Fruit fly (Drosophila melanogaster) whole organism, pupa: ENCODE results near the gene Spx.
A peak's percentile ranks its signal among the peaks of the same experiment; 100 is the strongest.

Experiments used
- CG10348 ChIP-seq: fragments of 200-800 bp; sonication (Bioruptor generic); IDR thresholded peaks from 2 replicates; pipeline ENCODE4 v1.3.6; 2022; ENCODE audit warnings: missing biosample characterization, missing genetic modification characterization
- CG12605 ChIP-seq: fragments of 200-800 bp; sonication (Bioruptor generic); IDR thresholded peaks from 2 replicates; pipeline ENCODE4 v1.3.6; 2022; ENCODE audit warnings: missing biosample characterization, missing genetic modification characterization
- CG13204 ChIP-seq: fragments of 200-800 bp; sonication (Bioruptor generic); optimal IDR thresholded peaks from 2 replicates; lab custom pipeline; 2018; ENCODE audit warnings: missing biosample characterization, mild to moderate bottlenecking, missing genetic modification characterization, moderate library complexity
- CG14655 ChIP-seq: fragments of 200-800 bp; sonication (Bioruptor generic); optimal IDR thresholded peaks from 3 replicates; lab custom pipeline; 2017; ENCODE audit warnings: mild to moderate bottlenecking, missing biosample characterization, missing genetic modification reagents, missing genetic modification characterization
- CG15710 ChIP-seq: fragments of 200-800 bp; sonication (Bioruptor generic); optimal IDR thresholded peaks from 2 replicates; lab custom pipeline; 2018; ENCODE audit warnings: missing biosample characterization, mild to moderate bottlenecking, missing genetic modification characterization, moderate library complexity
- CG17806 ChIP-seq: fragments of 200-800 bp; sonication (Bioruptor generic); optimal IDR thresholded peaks from 2 replicates; lab custom pipeline; 2018; ENCODE audit warnings: missing biosample characterization, mild to moderate bottlenecking, missing genetic modification characterization, moderate library complexity
- CG32121 ChIP-seq: fragments of 200-800 bp; sonication (Bioruptor generic); IDR thresholded peaks from 2 replicates; pipeline ENCODE4 v1.3.6; 2022; ENCODE audit warnings: missing biosample characterization, missing genetic modification characterization
- CG34367 ChIP-seq: fragments of 200-800 bp; sonication (Bioruptor generic); optimal IDR thresholded peaks from 2 replicates; lab custom pipeline; 2018; ENCODE audit warnings: missing biosample characterization, mild to moderate bottlenecking, missing genetic modification characterization
- CG4496 ChIP-seq: fragments of 200-800 bp; sonication (Bioruptor generic); IDR thresholded peaks from 3 replicates; pipeline ENCODE4 v1.3.6; 2022; ENCODE audit warnings: missing biosample characterization, missing genetic modification characterization
- CG8159 ChIP-seq: fragments of 200-800 bp; sonication (Bioruptor generic); optimal IDR thresholded peaks from 3 replicates; lab custom pipeline; 2018; ENCODE audit warnings: missing biosample characterization, mild to moderate bottlenecking, missing genetic modification characterization, moderate library complexity
- CG8301 ChIP-seq: fragments of 200-800 bp; sonication (Bioruptor generic); optimal IDR thresholded peaks from 2 replicates; lab custom pipeline; 2018; ENCODE audit warnings: missing biosample characterization, mild to moderate bottlenecking, missing genetic modification characterization
- CG9948 ChIP-seq: fragments of 200-800 bp; sonication (Bioruptor generic); optimal IDR thresholded peaks from 2 replicates; lab custom pipeline; 2018; ENCODE audit warnings: missing biosample characterization, mild to moderate bottlenecking, missing genetic modification characterization, moderate library complexity
- D1 ChIP-seq: fragments of 200-800 bp; sonication (Bioruptor generic); optimal IDR thresholded peaks from 2 replicates; lab custom pipeline; 2018; ENCODE audit warnings: missing biosample characterization, mild to moderate bottlenecking, missing genetic modification characterization, moderate library complexity
- EcR ChIP-seq: fragments of 200-800 bp; sonication (Bioruptor generic); optimal IDR thresholded peaks from 3 replicates; lab custom pipeline; 2019; ENCODE audit warnings: missing biosample characterization, missing genetic modification characterization, mild to moderate bottlenecking, moderate library complexity, missing genetic modification reagents
- Ets98B ChIP-seq: fragments of 200-800 bp; sonication (Bioruptor generic); IDR thresholded peaks from 2 replicates; pipeline ENCODE4 v1.3.6; 2022; ENCODE audit warnings: missing biosample characterization, missing genetic modification characterization
- Pif1A ChIP-seq: fragments of 200-800 bp; sonication (Bioruptor generic); optimal IDR thresholded peaks from 3 replicates; lab custom pipeline; 2016; ENCODE audit warnings: missing biosample characterization, missing genetic modification characterization
- Pif1B ChIP-seq: fragments of 200-800 bp; sonication (Bioruptor generic); optimal IDR thresholded peaks from 3 replicates; lab custom pipeline; 2016; ENCODE audit warnings: missing biosample characterization, missing genetic modification characterization
- Snoo ChIP-seq: fragments of 200-800 bp; sonication (Bioruptor generic); optimal IDR thresholded peaks from 3 replicates; lab custom pipeline; 2017; ENCODE audit warnings: missing biosample characterization, mild to moderate bottlenecking, missing genetic modification characterization, inconsistent platforms
- fd96Ca ChIP-seq: fragments of 200-800 bp; sonication (Bioruptor generic); IDR thresholded peaks from 3 replicates; pipeline ENCODE4 v1.3.6; 2022; ENCODE audit warnings: missing biosample characterization, missing genetic modification characterization
- gl ChIP-seq: fragments of 200-800 bp; sonication (Bioruptor generic); optimal IDR thresholded peaks from 2 replicates; lab custom pipeline; 2018; ENCODE audit warnings: missing biosample characterization, mild to moderate bottlenecking, missing genetic modification characterization
- rn ChIP-seq: fragments of 200-800 bp; sonication (Bioruptor generic); IDR thresholded peaks from 2 replicates; pipeline ENCODE4 v1.3.6; 2022; ENCODE audit warnings: missing biosample characterization, missing genetic modification characterization

Gene Spx

dm6 chrX:6255414-6255915 lies at the start of gene Spx, which contains the start of gene Rbcn-3A:
Gene Spx (plus strand): TSS chrX:6255822.
Gene Rbcn-3A (minus strand): TSS chrX:6255487.
- TF ChIP-seq Pif1B (GFP tag; lab: Kevin White, UChicago) = peak; percentile 6
- TF ChIP-seq CG15710 = peak; percentile 11
- TF ChIP-seq D1 = no peak
- no peak for TF ChIP-seq Ets98B (GFP tag; lab: Robert Waterston, UW)
- TF ChIP-seq CG8301 (tag; lab: Kevin White, UChicago) = no peak
- TF ChIP-seq gl (tag; lab: Kevin White, UChicago) = no peak
- no peak for TF ChIP-seq rn (GFP tag; lab: Robert Waterston, UW)
- no peak for TF ChIP-seq CG13204 (GFP tag; lab: Kevin White, UChicago)
- no peak for TF ChIP-seq CG17806 (tag; lab: Kevin White, UChicago)
- TF ChIP-seq EcR = no peak
- TF ChIP-seq CG14655 (GFP tag; lab: Kevin White, UChicago) = no peak

- TF ChIP-seq rn (GFP tag; lab: Robert Waterston, UW) (no peak), CG32121 (GFP tag; lab: Robert Waterston, UW) (no peak), gl (tag; lab: Kevin White, UChicago) (no peak)
Observed at dm6 chrX:6216650-6217049, 39.0 kb upstream of the Spx start.

dm6 chrX:6219227-6219626 lies 36.4 kb upstream of the Spx start, which contains the start of gene Btnd:
Gene Btnd (minus strand): TSS chrX:6219327.
- TF ChIP-seq CG10348 (GFP tag; lab: Robert Waterston, UW) (no peak), Ets98B (GFP tag; lab: Robert Waterston, UW) (no peak), CG14655 (GFP tag; lab: Kevin White, UChicago) (no peak), CG8159 (tag; lab: Kevin White, UChicago) (no peak), CG13204 (GFP tag; lab: Kevin White, UChicago) (no peak), CG4496 (GFP tag; lab: Robert Waterston, UW) (no peak), CG12605 (no peak)

dm6 chrX:6219845-6220345 lies 35.7 kb upstream of the Spx start, which contains the start of gene Efr:
Gene Efr (plus strand): TSS chrX:6219957.
- TF ChIP-seq CG9948 (tag; lab: Kevin White, UChicago) (no peak), rn (GFP tag; lab: Robert Waterston, UW) (no peak), CG15710 (no peak), CG8159 (tag; lab: Kevin White, UChicago) (no peak), Ets98B (GFP tag; lab: Robert Waterston, UW) (no peak), Snoo (tag; lab: Kevin White, UChicago) (no peak), CG34367 (no peak), D1 (no peak), fd96Ca (GFP tag; lab: Robert Waterston, UW) (no peak), CG8301 (tag; lab: Kevin White, UChicago) (no peak), Pif1A (GFP tag; lab: Kevin White, UChicago) (no peak), CG12605 (no peak), EcR (peak; percentile 41), Pif1B (GFP tag; lab: Kevin White, UChicago) (no peak), gl (tag; lab: Kevin White, UChicago) (no peak), CG14655 (GFP tag; lab: Kevin White, UChicago) (no peak), CG32121 (GFP tag; lab: Robert Waterston, UW) (no peak), CG4496 (GFP tag; lab: Robert Waterston, UW) (0 out of 3 replicates have a peak, but pooled peaks have one; percentile 30)

dm6 chrX:6224225-6225190 lies 31.1 kb upstream of the Spx start, which contains the start of gene sqh:
Gene sqh (minus strand): TSS chrX:6225140.
- TF ChIP-seq Ets98B (GFP tag; lab: Robert Waterston, UW) (peak; percentile 91), CG12605 (peak; percentile 76), CG14655 (GFP tag; lab: Kevin White, UChicago) (peak; percentile 87), Snoo (tag; lab: Kevin White, UChicago) (peak; percentile 85), CG15710 (peak; percentile 86), fd96Ca (GFP tag; lab: Robert Waterston, UW) (peak; percentile 96), CG9948 (tag; lab: Kevin White, UChicago) (peak; percentile 82), CG10348 (GFP tag; lab: Robert Waterston, UW) (peak; percentile 80), CG32121 (GFP tag; lab: Robert Waterston, UW) (peak; percentile 95), CG13204 (GFP tag; lab: Kevin White, UChicago) (no peak), CG8301 (tag; lab: Kevin White, UChicago) (peak; percentile 82), rn (GFP tag; lab: Robert Waterston, UW) (peak; percentile 78), Pif1B (GFP tag; lab: Kevin White, UChicago) (peak; percentile 87), Pif1A (GFP tag; lab: Kevin White, UChicago) (peak; percentile 84), CG4496 (GFP tag; lab: Robert Waterston, UW) (peak; percentile 94), D1 (no peak), EcR (peak; percentile 94), CG34367 (peak; percentile 75), CG17806 (tag; lab: Kevin White, UChicago) (peak; percentile 66), gl (tag; lab: Kevin White, UChicago) (peak; percentile 66), CG8159 (tag; lab: Kevin White, UChicago) (peak; percentile 81)
